Worm (Caenorhabditis elegans): ENCODE measurements around the gene mdt-20.

- TF ChIP-seq B0310.2 (tag; optimal IDR thresholded peaks at IDR 0.05) (no peak), tbx-37 (GFP tag; conservative IDR thresholded peaks at IDR 0.05) (no peak), hmg-4 (GFP tag; optimal IDR thresholded peaks at IDR 0.05) (no peak), pes-1 (GFP tag; IDR thresholded peaks at IDR 0.05) (no peak), scrt-1 (GFP tag; IDR thresholded peaks at IDR 0.05) (no peak), flt-1 (GFP tag; IDR thresholded peaks at IDR 0.05) (no peak), ama-1 (optimal IDR thresholded peaks at IDR 0.05) (no peak), sea-1 (GFP tag; conservative IDR thresholded peaks at IDR 0.05) (no peak), F13C5.2 (tag; optimal IDR thresholded peaks at IDR 0.05) (no peak), aly-1 (tag; optimal IDR thresholded peaks at IDR 0.05) (no peak), tra-4 (tag; optimal IDR thresholded peaks at IDR 0.05) (no peak)
Observed at ce11 chrIV:1157928-1158327, 29.7 kb upstream of the mdt-20 start, which contains the start of gene C50A2.3.
